Worm (Caenorhabditis elegans) whole organism, L2 larva: ENCODE data around the gene F53A9.1.

Experiments used
- C34F6.9 ChIP-seq: fragments of 150-350 bp; optimal IDR thresholded peaks from 2 replicates; lab custom pipeline; 2014; ENCODE audit warnings: missing biosample characterization, missing genetic modification characterization
- F13H6.1 ChIP-seq: sonication (generic microtip); optimal IDR thresholded peaks from 2 replicates; lab custom pipeline; 2016; ENCODE audit warnings: missing genetic modification characterization, missing compliant biosample characterization
- R02D3.7 ChIP-seq: fragments of 150-350 bp; optimal IDR thresholded peaks from 2 replicates; lab custom pipeline; 2014; ENCODE audit warnings: missing biosample characterization, missing genetic modification characterization
- ZK546.5 ChIP-seq: sonication (generic microtip); optimal IDR thresholded peaks from 2 replicates; lab custom pipeline; 2017; ENCODE audit warnings: missing biosample characterization, missing genetic modification characterization
- ama-1 ChIP-seq: fragments of 150-350 bp; optimal IDR thresholded peaks from 2 replicates; lab custom pipeline; 2018; ENCODE audit warnings: inconsistent platforms
- blmp-1 ChIP-seq: sonication (generic microtip); optimal IDR thresholded peaks from 2 replicates; lab custom pipeline; 2017; ENCODE audit warnings: missing genetic modification characterization, mild to moderate bottlenecking, missing compliant biosample characterization, antibody characterized with exemption, moderate library complexity; ENCODE audit not compliant: insufficient read depth
- ceh-16 ChIP-seq: fragments of 150-350 bp; optimal IDR thresholded peaks from 2 replicates; lab custom pipeline; 2014; ENCODE audit warnings: missing biosample characterization, missing genetic modification characterization
- ceh-82 ChIP-seq: fragments of 150-350 bp; optimal IDR thresholded peaks from 2 replicates; lab custom pipeline; 2014; ENCODE audit warnings: missing biosample characterization, missing genetic modification characterization
- crh-2 ChIP-seq: sonication (generic microtip); optimal IDR thresholded peaks from 2 replicates; lab custom pipeline; 2017; ENCODE audit warnings: missing biosample characterization, missing genetic modification characterization
- dmd-4 ChIP-seq: sonication (generic microtip); optimal IDR thresholded peaks from 2 replicates; lab custom pipeline; 2017; ENCODE audit warnings: missing biosample characterization, missing genetic modification characterization
- egl-27 ChIP-seq: sonication (generic microtip); optimal IDR thresholded peaks from 3 replicates; lab custom pipeline; 2017; ENCODE audit warnings: missing biosample characterization, missing genetic modification reagents, missing genetic modification characterization
- elt-1 ChIP-seq: fragments of 150-350 bp; optimal IDR thresholded peaks from 2 replicates; lab custom pipeline; 2014; ENCODE audit warnings: missing biosample characterization, missing genetic modification characterization
- elt-3 ChIP-seq: sonication (generic microtip); optimal IDR thresholded peaks from 2 replicates; lab custom pipeline; 2017; ENCODE audit warnings: missing biosample characterization, missing genetic modification characterization
- gmeb-1 ChIP-seq: fragments of 150-350 bp; optimal IDR thresholded peaks from 2 replicates; lab custom pipeline; 2014; ENCODE audit warnings: missing biosample characterization, missing genetic modification characterization
- lin-11 ChIP-seq: fragments of 150-350 bp; sonication (generic microtip); optimal IDR thresholded peaks from 2 replicates; lab custom pipeline; 2014; ENCODE audit warnings: missing biosample characterization, missing genetic modification characterization, inconsistent platforms, mixed read lengths
- lin-13 ChIP-seq: fragments of 150-350 bp; optimal IDR thresholded peaks from 2 replicates; lab custom pipeline; 2014; ENCODE audit warnings: missing biosample characterization, missing genetic modification reagents, missing genetic modification characterization
- lin-39 ChIP-seq: fragments of 150-350 bp; optimal IDR thresholded peaks from 2 replicates; lab custom pipeline; 2014; ENCODE audit warnings: missing biosample characterization, missing genetic modification reagents, missing genetic modification characterization
- lsy-2 ChIP-seq, 2 experiments: fragments of 150-350 bp in 1 of 2; sonication (generic microtip) in 1 of 2; optimal IDR thresholded peaks; 2 replicates each; lab custom pipeline; 2014 to 2017; ENCODE audit warnings: missing biosample characterization in 2 of 2, missing genetic modification characterization in 2 of 2
- mab-5 ChIP-seq: fragments of 150-350 bp; optimal IDR thresholded peaks from 2 replicates; lab custom pipeline; 2014; ENCODE audit warnings: missing biosample characterization, missing genetic modification characterization
- mdl-1 ChIP-seq, 2 experiments: fragments of 150-350 bp in 1 of 2; sonication (generic microtip) in 1 of 2; optimal IDR thresholded peaks; 2 replicates each; lab custom pipeline; 2017; ENCODE audit warnings: missing biosample characterization in 2 of 2, missing genetic modification characterization in 2 of 2
- nhr-10 ChIP-seq: sonication (generic microtip); optimal IDR thresholded peaks from 2 replicates; lab custom pipeline; 2017; ENCODE audit warnings: missing biosample characterization, missing genetic modification characterization
- nhr-11 ChIP-seq: fragments of 150-350 bp; optimal IDR thresholded peaks from 2 replicates; lab custom pipeline; 2014; ENCODE audit warnings: missing biosample characterization, missing genetic modification characterization
- nhr-129 ChIP-seq: fragments of 150-350 bp; optimal IDR thresholded peaks from 2 replicates; lab custom pipeline; 2014; ENCODE audit warnings: missing biosample characterization, missing genetic modification characterization
- nhr-21 ChIP-seq: fragments of 150-350 bp; optimal IDR thresholded peaks from 2 replicates; lab custom pipeline; 2014; ENCODE audit warnings: missing biosample characterization, missing genetic modification characterization
- nhr-23 ChIP-seq: fragments of 150-350 bp; optimal IDR thresholded peaks from 2 replicates; lab custom pipeline; 2014; ENCODE audit warnings: missing biosample characterization, missing genetic modification reagents, missing genetic modification characterization
- nhr-25 ChIP-seq: fragments of 150-350 bp; sonication (generic microtip); optimal IDR thresholded peaks from 3 replicates; lab custom pipeline; 2014; ENCODE audit warnings: missing biosample characterization, missing genetic modification characterization
- nhr-6 ChIP-seq: fragments of 150-350 bp; optimal IDR thresholded peaks from 2 replicates; lab custom pipeline; 2014; ENCODE audit warnings: missing biosample characterization, missing genetic modification characterization
- peb-1 ChIP-seq: fragments of 150-350 bp; optimal IDR thresholded peaks from 2 replicates; lab custom pipeline; 2014; ENCODE audit warnings: missing biosample characterization, missing genetic modification characterization
- sem-4 ChIP-seq: fragments of 150-350 bp; optimal IDR thresholded peaks from 2 replicates; lab custom pipeline; 2014; ENCODE audit warnings: missing biosample characterization, missing genetic modification reagents, missing genetic modification characterization
- skn-1 ChIP-seq: sonication (generic microtip); optimal IDR thresholded peaks from 2 replicates; lab custom pipeline; 2017; ENCODE audit warnings: missing biosample characterization, missing genetic modification characterization
- sma-3 ChIP-seq: sonication (generic microtip); optimal IDR thresholded peaks from 2 replicates; lab custom pipeline; 2016; ENCODE audit warnings: missing genetic modification reagents, missing genetic modification characterization, missing compliant biosample characterization
- sma-9 ChIP-seq, 2 experiments: fragments of 150-350 bp in 1 of 2; sonication (generic microtip) in 1 of 2; optimal IDR thresholded peaks; 2 replicates each; lab custom pipeline; 2014 to 2016; ENCODE audit warnings: missing genetic modification characterization in 2 of 2, mild to moderate bottlenecking in 1 of 2, missing biosample characterization in 1 of 2, missing compliant biosample characterization in 1 of 2, missing genetic modification reagents in 1 of 2, moderate library complexity in 1 of 2
- snpc-4 ChIP-seq: fragments of 150-350 bp; optimal IDR thresholded peaks from 2 replicates; lab custom pipeline; 2014; ENCODE audit warnings: missing biosample characterization, missing genetic modification characterization
- unc-39 ChIP-seq: fragments of 150-350 bp; optimal IDR thresholded peaks from 2 replicates; lab custom pipeline; 2014; ENCODE audit warnings: missing biosample characterization, missing genetic modification characterization
- unc-55 ChIP-seq: fragments of 150-350 bp; sonication (generic microtip); optimal IDR thresholded peaks from 3 replicates; lab custom pipeline; 2014; ENCODE audit warnings: missing biosample characterization, missing genetic modification reagents, missing genetic modification characterization
- zag-1 ChIP-seq: fragments of 150-350 bp; optimal IDR thresholded peaks from 2 replicates; lab custom pipeline; 2014; ENCODE audit warnings: missing biosample characterization, missing genetic modification characterization
- ztf-11 ChIP-seq: sonication (generic microtip); optimal IDR thresholded peaks from 2 replicates; lab custom pipeline; 2017; ENCODE audit warnings: missing biosample characterization, missing genetic modification characterization
- ztf-4 ChIP-seq: fragments of 150-350 bp; optimal IDR thresholded peaks from 2 replicates; lab custom pipeline; 2014; ENCODE audit warnings: missing biosample characterization, missing genetic modification characterization

Gene F53A9.1

ce11 chrX:8723127-8723600 is 11.8 kb downstream of the F53A9.1 start, which contains the start of gene tnt-2:
tnt-2 (minus strand) TSS chrX:8723550.
- no peak for TF ChIP-seq elt-1 (tag; lab: Kevin White, UChicago)
- no peak for TF ChIP-seq nhr-129 (tag; lab: Kevin White, UChicago)
- no peak for TF ChIP-seq snpc-4 (tag; lab: Kevin White, UChicago)
- no peak for TF ChIP-seq peb-1 (tag; lab: Kevin White, UChicago)
- TF ChIP-seq nhr-11 (tag; lab: Kevin White, UChicago) = no peak
- TF ChIP-seq zag-1 (tag; lab: Kevin White, UChicago) = no peak
- no peak for TF ChIP-seq skn-1 (tag; lab: Kevin White, UChicago)
- no peak for TF ChIP-seq ztf-11 (tag; lab: Kevin White, UChicago)
- no peak for TF ChIP-seq ama-1 (lab: Kevin White, UChicago)
- no peak for TF ChIP-seq sma-9 (GFP tag; optimal IDR thresholded peaks at IDR 0.05; lab: Kevin White, UChicago)
- no peak for TF ChIP-seq sma-9 (tag; optimal IDR thresholded peaks at IDR 0.05; lab: Kevin White, UChicago)
- TF ChIP-seq crh-2 (tag; lab: Kevin White, UChicago) = no peak
- TF ChIP-seq gmeb-1 (tag; lab: Kevin White, UChicago) = no peak
- TF ChIP-seq mdl-1 (tag; optimal IDR thresholded peaks at IDR 0.05; lab: Kevin White, UChicago) = no peak
- no peak for TF ChIP-seq egl-27 (tag; lab: Kevin White, UChicago)
- TF ChIP-seq dmd-4 = no peak
- no peak for TF ChIP-seq nhr-6 (tag; lab: Kevin White, UChicago)
- TF ChIP-seq lsy-2 (tag; optimal IDR thresholded peaks at IDR 0.05; lab: Kevin White, UChicago) = no peak

ce11 chrX:8723840-8724239 is 12.4 kb downstream of the F53A9.1 start:
- TF ChIP-seq blmp-1 (tag; lab: Kevin White, UChicago) = no peak
- TF ChIP-seq ztf-11 (tag; lab: Kevin White, UChicago) = no peak
- no peak for TF ChIP-seq egl-27 (tag; lab: Kevin White, UChicago)
- no peak for TF ChIP-seq nhr-11 (tag; lab: Kevin White, UChicago)
- peak; percentile 59 for TF ChIP-seq nhr-129 (tag; lab: Kevin White, UChicago)
- TF ChIP-seq mab-5 (tag; lab: Kevin White, UChicago) = no peak
- no peak for TF ChIP-seq nhr-23 (tag; lab: Kevin White, UChicago)
- TF ChIP-seq sem-4 (tag; lab: Kevin White, UChicago) = peak; percentile 22
- no peak for TF ChIP-seq lin-11 (tag; lab: Kevin White, UChicago)
- no peak for TF ChIP-seq skn-1 (tag; lab: Kevin White, UChicago)
- TF ChIP-seq nhr-25 (tag; lab: Kevin White, UChicago) = no peak
- TF ChIP-seq ceh-16 (tag; lab: Kevin White, UChicago) = no peak
- TF ChIP-seq ztf-4 (tag; lab: Kevin White, UChicago) = no peak
- TF ChIP-seq ZK546.5 (tag; lab: Kevin White, UChicago) = no peak
- no peak for TF ChIP-seq elt-1 (tag; lab: Kevin White, UChicago)
- no peak for TF ChIP-seq ceh-82 (tag; lab: Kevin White, UChicago)
- TF ChIP-seq C34F6.9 (tag; lab: Kevin White, UChicago) = no peak
- no peak for TF ChIP-seq nhr-21
- TF ChIP-seq unc-39 (tag; lab: Kevin White, UChicago) = no peak
- no peak for TF ChIP-seq gmeb-1 (tag; lab: Kevin White, UChicago)
- TF ChIP-seq crh-2 (tag; lab: Kevin White, UChicago) = no peak
- TF ChIP-seq nhr-10 (tag; lab: Kevin White, UChicago) = no peak
- TF ChIP-seq unc-55 (GFP tag; lab: Kevin White, UChicago) = no peak
- TF ChIP-seq lin-39 (tag; lab: Kevin White, UChicago) = no peak
- TF ChIP-seq R02D3.7 = no peak
- TF ChIP-seq sma-3 (GFP tag; lab: Kevin White, UChicago) = no peak
- peak; percentile 6 for TF ChIP-seq lin-13 (GFP tag; lab: Kevin White, UChicago)
- TF ChIP-seq ama-1 (lab: Kevin White, UChicago) = no peak
- peak; percentile 33 for TF ChIP-seq snpc-4 (tag; lab: Kevin White, UChicago)
- TF ChIP-seq dmd-4 = no peak
- TF ChIP-seq elt-3 (tag; lab: Kevin White, UChicago) = no peak
- TF ChIP-seq lsy-2 (tag; optimal IDR thresholded peaks at IDR 0.05; lab: Kevin White, UChicago) = peak in 1 of 2 experiments; percentile 35
- peak; percentile 83 for TF ChIP-seq F13H6.1 (tag; lab: Kevin White, UChicago)
- TF ChIP-seq sma-9 (GFP tag; optimal IDR thresholded peaks at IDR 0.05; lab: Kevin White, UChicago) = peak; percentile 46
- no peak for TF ChIP-seq sma-9 (tag; optimal IDR thresholded peaks at IDR 0.05; lab: Kevin White, UChicago)
